Fruit fly (Drosophila melanogaster): ENCODE measurements around the gene Sfp33A4.

dm6 chr2L:11874890-11875289 lies 37.8 kb downstream of the Sfp33A4 start:
- TF ChIP-seq CrebA (GFP tag; optimal IDR thresholded peaks at IDR 0.05; ENCODE audit: borderline replicate concordance) (no peak), sv (GFP tag; optimal IDR thresholded peaks at IDR 0.05) (no peak), Myc (optimal IDR thresholded peaks at IDR 0.05) (no peak), usp (GFP tag; optimal IDR thresholded peaks at IDR 0.05) (no peak), lola (GFP tag; optimal IDR thresholded peaks at IDR 0.05) (no peak), Dfd (GFP tag; optimal IDR thresholded peaks at IDR 0.05) (no peak), Dif (GFP tag; optimal IDR thresholded peaks at IDR 0.05; ENCODE audit: partially characterized antibody) (no peak), Hr83 (GFP tag; optimal IDR thresholded peaks at IDR 0.05; ENCODE audit: poor library complexity, severe bottlenecking) (no peak)

Measured in whole organism, wandering third instar larva.